Worm (Caenorhabditis elegans): Measurements from ENCODE around the gene pigg-1.

Gene pigg-1

ce11 chrII:8600165-8600564 is at the start of gene pigg-1:
Gene pigg-1 (minus strand): TSS chrII:8600265.
- TF ChIP-seq unc-62 (GFP tag; optimal IDR thresholded peaks at IDR 0.05) (no peak), tbx-8 (GFP tag; optimal IDR thresholded peaks at IDR 0.05) (no peak), elt-3 (tag; optimal IDR thresholded peaks at IDR 0.05) (no peak), unc-120 (tag; optimal IDR thresholded peaks at IDR 0.05; ENCODE audit: poor library complexity, severe bottlenecking) (no peak), ceh-83 (GFP tag; optimal IDR thresholded peaks at IDR 0.05) (no peak), nhr-28 (tag; optimal IDR thresholded peaks at IDR 0.05) (no peak), mep-1 (tag; optimal IDR thresholded peaks at IDR 0.05) (no peak), M03D4.4 (tag; optimal IDR thresholded peaks at IDR 0.05) (no peak), elt-1 (tag; optimal IDR thresholded peaks at IDR 0.05; ENCODE audit: borderline replicate concordance, insufficient read depth) (no peak), blmp-1 (tag; optimal IDR thresholded peaks at IDR 0.05) (no peak), pha-4 (tag; optimal IDR thresholded peaks at IDR 0.05) (no peak), snpc-4 (tag; optimal IDR thresholded peaks at IDR 0.05) (no peak), ztf-11 (tag; optimal IDR thresholded peaks at IDR 0.05) (no peak), ham-2 (GFP tag; optimal IDR thresholded peaks at IDR 0.05) (no peak)

ce11 chrII:8648843-8649242 is 48.8 kb upstream of the pigg-1 start:
- no peak for TF ChIP-seq ceh-39 (tag; optimal IDR thresholded peaks at IDR 0.05)
- TF ChIP-seq mab-5 (tag; optimal IDR thresholded peaks at IDR 0.05) = no peak
- TF ChIP-seq nhr-2 (tag; optimal IDR thresholded peaks at IDR 0.05) = no peak
- TF ChIP-seq drap-1 (GFP tag; optimal IDR thresholded peaks at IDR 0.05) = no peak
- no peak for TF ChIP-seq nhr-237 (tag; optimal IDR thresholded peaks at IDR 0.05)
- TF ChIP-seq nhr-76 (tag; optimal IDR thresholded peaks at IDR 0.05) = no peak
- no peak for TF ChIP-seq lin-13 (tag; optimal IDR thresholded peaks at IDR 0.05)
- no peak for TF ChIP-seq cnd-1 (tag; optimal IDR thresholded peaks at IDR 0.05)
- TF ChIP-seq flh-1 (GFP tag; optimal IDR thresholded peaks at IDR 0.05) = no peak
- no peak for TF ChIP-seq unc-62 (GFP tag; optimal IDR thresholded peaks at IDR 0.05)
- no peak for TF ChIP-seq lin-32 (GFP tag; optimal IDR thresholded peaks at IDR 0.05)
- TF ChIP-seq zip-8 (tag; optimal IDR thresholded peaks at IDR 0.05) = no peak
- TF ChIP-seq lsy-2 (tag; optimal IDR thresholded peaks at IDR 0.05) = no peak
- TF ChIP-seq tbx-8 (GFP tag; optimal IDR thresholded peaks at IDR 0.05) = no peak
- TF ChIP-seq ham-2 (GFP tag; optimal IDR thresholded peaks at IDR 0.05) = no peak

ce11 chrII:8646437-8646836 is 46.4 kb upstream of the pigg-1 start:
- no peak for TF ChIP-seq mab-5 (tag; optimal IDR thresholded peaks at IDR 0.05)
- TF ChIP-seq lsy-2 (tag; optimal IDR thresholded peaks at IDR 0.05) = no peak
- TF ChIP-seq snpc-4 (tag; optimal IDR thresholded peaks at IDR 0.05) = no peak
- TF ChIP-seq nhr-76 (tag; optimal IDR thresholded peaks at IDR 0.05) = no peak
- no peak for TF ChIP-seq ceh-43 (GFP tag; optimal IDR thresholded peaks at IDR 0.05)
- TF ChIP-seq pha-4 (tag; optimal IDR thresholded peaks at IDR 0.05) = no peak
- TF ChIP-seq ces-1 (GFP tag; optimal IDR thresholded peaks at IDR 0.05) = no peak
- TF ChIP-seq nhr-12 (tag; optimal IDR thresholded peaks at IDR 0.05) = no peak
- TF ChIP-seq mls-2 (tag; optimal IDR thresholded peaks at IDR 0.05) = no peak
- no peak for TF ChIP-seq ztf-11 (tag; optimal IDR thresholded peaks at IDR 0.05)
- no peak for TF ChIP-seq hlh-1 (tag; optimal IDR thresholded peaks at IDR 0.05)
- no peak for TF ChIP-seq unc-62 (GFP tag; optimal IDR thresholded peaks at IDR 0.05)
- TF ChIP-seq sem-2 (GFP tag; optimal IDR thresholded peaks at IDR 0.05) = no peak
- TF ChIP-seq ceh-83 (GFP tag; optimal IDR thresholded peaks at IDR 0.05) = no peak
- no peak for TF ChIP-seq sptf-1 (tag; optimal IDR thresholded peaks at IDR 0.05)
- TF ChIP-seq mep-1 (tag; optimal IDR thresholded peaks at IDR 0.05) = no peak

ce11 chrII:8643627-8644356 is 43.7 kb upstream of the pigg-1 start:
- peak; percentile 2 for TF ChIP-seq unc-62 (GFP tag; optimal IDR thresholded peaks at IDR 0.05)
- no peak for TF ChIP-seq nhr-2 (tag; optimal IDR thresholded peaks at IDR 0.05)
- peak; percentile 60 for TF ChIP-seq ces-1 (GFP tag; optimal IDR thresholded peaks at IDR 0.05)

- TF ChIP-seq blmp-1 (tag; optimal IDR thresholded peaks at IDR 0.05) (peak; percentile 86), drap-1 (GFP tag; optimal IDR thresholded peaks at IDR 0.05) (no peak)
Measured at ce11 chrII:8642376-8642775, 42.3 kb upstream of the pigg-1 start.

Measured in whole organism, mixed stage, embryonic.